Worm (Caenorhabditis elegans): ENCODE measurements around the gene eco-1.

ce11 chrIII:7383733-7384132, 24.8 kb upstream of the eco-1 start, which contains the start of gene tbp-1:
- TF ChIP-seq nhr-11 (tag; optimal IDR thresholded peaks at IDR 0.05) (no peak), pqm-1 (tag; optimal IDR thresholded peaks at IDR 0.05) (no peak), fkh-10 (GFP tag; optimal IDR thresholded peaks at IDR 0.05) (no peak), ceh-31 (tag; optimal IDR thresholded peaks at IDR 0.05) (no peak), tbx-2 (tag; optimal IDR thresholded peaks at IDR 0.05) (no peak), pha-4 (tag; optimal IDR thresholded peaks at IDR 0.05) (no peak), Y22D7AL.16 (tag; optimal IDR thresholded peaks at IDR 0.05) (no peak)
